Fruit fly (Drosophila melanogaster) S2 (cell line): Measurements from ENCODE around the gene Taf2.

ENCODE experiments used
- CG8478 ChIP-seq: fragments of >200 bp; optimal IDR thresholded peaks from 2 replicates; lab custom pipeline; 2018
- CTCF ChIP-seq, 2 experiments: fragments of >200 bp; optimal IDR thresholded peaks; 2 replicates each; lab custom pipeline; 2018

The Taf2 gene

DNA sequence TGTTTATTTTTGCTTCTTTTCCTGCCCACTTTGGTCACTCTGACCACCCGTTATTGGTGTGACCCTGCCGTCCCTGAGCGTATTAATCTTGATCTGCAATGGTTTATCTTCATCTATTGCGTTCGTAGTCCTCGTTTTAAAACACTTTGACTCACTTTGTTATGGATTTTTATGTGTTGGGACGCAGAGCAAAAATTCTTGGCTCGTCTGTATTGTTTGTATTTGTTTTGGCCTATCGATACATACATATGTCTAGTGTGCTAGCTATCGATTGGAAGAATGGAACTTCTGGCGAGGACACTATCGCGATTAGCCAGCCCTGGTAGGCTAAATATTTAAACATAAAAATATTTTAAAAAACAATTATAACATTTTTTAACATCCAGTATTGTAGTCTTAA is 28.9 kb downstream of the Taf2 start, which contains the start of gene CG10809:
Gene CG10809 (minus strand): TSS at position 266 of the 400 bp plus-strand sequence.
- TF ChIP-seq CTCF (optimal IDR thresholded peaks at IDR 0.05; lab: Kevin White, UChicago) (peak in 1 of 2 experiments; percentile 8), CG8478 (lab: Kevin White, UChicago) (no peak)

DNA sequence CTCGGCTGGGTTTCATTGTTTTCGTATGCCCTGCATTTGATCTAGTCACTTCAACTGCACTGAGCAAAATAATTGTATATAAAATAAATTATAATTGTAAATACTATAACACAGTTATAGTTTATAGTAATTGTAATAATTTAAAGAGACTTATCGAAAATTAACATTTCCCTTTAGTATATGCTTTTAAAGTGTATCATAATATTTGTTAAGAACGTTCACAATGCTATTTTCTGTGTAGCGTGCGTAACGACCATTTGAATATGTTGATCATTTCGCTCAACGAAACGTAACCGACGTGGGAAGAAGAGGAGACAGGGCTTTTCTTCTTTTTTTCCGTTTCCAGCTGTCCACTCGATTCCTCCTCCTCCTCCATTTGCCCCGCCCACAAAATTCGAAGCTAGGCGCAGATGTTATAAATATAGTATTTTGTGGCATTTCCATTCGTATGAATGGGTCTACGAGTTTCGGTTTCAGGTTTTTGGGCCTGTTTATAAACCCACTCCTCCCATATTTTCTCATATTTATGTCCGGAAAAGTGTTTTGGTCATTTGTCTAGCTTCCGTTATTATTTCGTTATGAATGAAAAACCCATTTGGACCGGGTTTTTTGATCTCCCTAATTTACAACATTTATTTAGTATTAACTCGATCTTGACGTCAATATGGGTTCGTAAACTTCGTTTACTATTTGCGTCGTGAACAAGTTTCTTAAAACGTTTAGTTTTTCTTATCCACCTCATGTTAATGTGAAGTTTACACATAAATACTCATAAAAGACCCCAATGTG is 31.9 kb downstream of the Taf2 start:
- no peak for TF ChIP-seq CG8478 (lab: Kevin White, UChicago)
- TF ChIP-seq CTCF (optimal IDR thresholded peaks at IDR 0.05; lab: Kevin White, UChicago): no peak

dm6 chr3L:9855784-9856426 is 32.6 kb downstream of the Taf2 start:
- TF ChIP-seq CG8478 (lab: Kevin White, UChicago) (no peak), CTCF (optimal IDR thresholded peaks at IDR 0.05; lab: Kevin White, UChicago) (no peak)

DNA sequence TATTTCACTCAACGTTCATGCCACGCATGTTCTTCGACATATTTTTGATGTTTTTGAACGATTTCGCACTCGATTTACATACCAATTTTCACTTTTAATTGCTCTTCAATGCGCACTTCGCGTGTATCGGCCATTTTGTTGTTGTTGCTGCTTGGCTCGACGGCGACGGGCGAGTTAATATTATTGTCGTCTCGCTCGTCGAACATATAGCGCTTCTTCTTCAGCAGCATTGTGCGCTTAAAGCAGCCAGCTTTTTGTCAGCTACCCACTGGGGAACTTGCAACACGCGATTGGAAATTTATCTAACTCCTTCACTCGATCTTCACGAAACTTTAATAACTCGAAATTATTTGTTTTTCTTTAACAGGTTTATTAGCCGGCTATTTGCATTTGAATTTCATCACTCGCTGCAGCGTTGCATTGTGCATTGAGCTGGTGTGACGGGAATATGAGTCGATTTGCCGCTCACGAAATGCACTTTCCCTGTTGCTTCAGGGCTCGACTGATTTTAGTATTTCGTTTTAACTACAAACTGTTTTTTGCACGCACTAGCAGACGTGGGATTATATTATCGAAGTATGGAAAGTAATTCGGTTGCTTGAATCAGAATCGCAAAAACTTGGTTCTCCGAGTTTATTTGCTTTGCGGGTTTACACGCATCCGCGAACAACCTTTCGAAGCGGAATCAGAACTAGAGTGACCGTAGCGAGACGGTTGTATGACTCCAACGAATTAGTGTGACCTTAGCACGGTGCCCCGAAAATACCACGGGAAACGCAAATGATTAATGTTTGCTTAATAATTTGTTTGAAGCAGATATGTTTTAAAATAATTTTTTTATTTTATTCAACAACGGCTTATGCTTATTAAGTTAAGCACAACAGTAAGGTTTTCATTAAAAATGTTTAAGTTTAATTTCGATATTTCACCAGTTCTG is 33.6 kb downstream of the Taf2 start, which contains the start of gene RasGAP1:
Gene RasGAP1 (minus strand): TSS at position 703 of the 937 bp plus-strand sequence.
- peak in 1 of 2 experiments; percentile 15 for TF ChIP-seq CTCF (optimal IDR thresholded peaks at IDR 0.05; lab: Kevin White, UChicago)
- TF ChIP-seq CG8478 (lab: Kevin White, UChicago): no peak

- TF ChIP-seq CTCF (optimal IDR thresholded peaks at IDR 0.05; lab: Kevin White, UChicago) (no peak), CG8478 (lab: Kevin White, UChicago) (no peak)
These were observed 34.5 kb downstream of the Taf2 start for dm6 chr3L:9853895-9854470.

DNA sequence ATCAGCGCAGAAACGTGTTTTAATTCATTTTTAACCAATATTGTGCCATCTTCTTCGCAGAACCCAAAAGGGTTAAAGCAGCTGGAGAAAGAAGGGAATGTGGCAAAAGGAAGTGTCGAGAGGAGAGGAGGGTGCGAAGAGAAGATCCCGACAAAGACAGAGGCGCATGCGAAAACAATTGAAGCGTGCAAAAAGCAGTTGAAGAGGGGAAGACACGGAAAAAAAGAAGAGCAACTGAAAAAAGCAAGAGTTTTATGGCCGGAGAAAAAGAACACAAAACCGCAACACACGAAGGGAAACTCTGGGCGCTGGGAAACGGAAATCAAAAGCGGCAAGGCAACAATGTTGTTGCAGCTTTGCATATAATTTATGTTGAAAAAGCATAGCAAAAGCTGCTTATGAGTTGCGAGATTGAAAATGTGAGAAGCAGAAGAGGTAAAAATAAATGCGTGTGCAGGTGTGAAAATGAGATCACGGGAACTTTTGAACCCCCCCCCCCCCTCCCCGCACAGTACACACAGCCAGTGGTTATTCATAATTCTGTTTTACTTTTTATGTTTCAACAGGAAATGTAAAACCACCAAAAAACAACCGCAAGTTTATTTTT is 35.2 kb downstream of the Taf2 start:
- TF ChIP-seq CG8478 (lab: Kevin White, UChicago): no peak
- TF ChIP-seq CTCF (optimal IDR thresholded peaks at IDR 0.05; lab: Kevin White, UChicago): no peak

DNA sequence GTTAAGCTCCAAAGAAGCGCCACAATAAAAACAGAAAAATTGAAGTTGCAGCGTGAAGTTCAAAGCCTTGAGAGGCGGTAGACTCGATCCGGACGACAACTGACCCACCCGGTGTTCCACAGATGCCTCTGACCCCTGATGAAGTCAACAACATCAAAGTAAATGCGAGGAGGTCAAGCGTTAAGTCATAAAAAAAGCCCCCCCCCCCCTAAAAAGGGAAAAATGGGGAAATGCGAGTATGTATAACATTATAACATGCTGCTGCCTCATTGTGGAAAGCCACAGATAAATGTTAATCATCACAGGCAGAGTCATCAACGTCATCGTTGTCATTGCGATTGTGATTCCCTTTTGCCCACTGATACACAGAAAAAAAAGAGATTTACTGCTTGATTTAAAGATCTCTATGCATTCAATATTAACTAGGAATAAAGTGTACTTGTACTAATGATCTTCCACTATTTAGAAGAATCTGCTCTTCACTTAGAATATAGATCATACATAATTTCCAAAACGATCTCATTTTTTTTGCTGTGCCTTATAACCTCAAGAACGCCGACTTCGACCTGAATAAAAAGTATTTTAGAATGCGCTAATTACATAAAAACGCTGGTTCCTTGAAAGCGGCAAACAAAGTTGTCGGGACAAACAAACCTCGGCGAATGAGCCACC is 37.3 kb downstream of the Taf2 start:
- no peak for TF ChIP-seq CG8478 (lab: Kevin White, UChicago)
- TF ChIP-seq CTCF (optimal IDR thresholded peaks at IDR 0.05; lab: Kevin White, UChicago): no peak

DNA sequence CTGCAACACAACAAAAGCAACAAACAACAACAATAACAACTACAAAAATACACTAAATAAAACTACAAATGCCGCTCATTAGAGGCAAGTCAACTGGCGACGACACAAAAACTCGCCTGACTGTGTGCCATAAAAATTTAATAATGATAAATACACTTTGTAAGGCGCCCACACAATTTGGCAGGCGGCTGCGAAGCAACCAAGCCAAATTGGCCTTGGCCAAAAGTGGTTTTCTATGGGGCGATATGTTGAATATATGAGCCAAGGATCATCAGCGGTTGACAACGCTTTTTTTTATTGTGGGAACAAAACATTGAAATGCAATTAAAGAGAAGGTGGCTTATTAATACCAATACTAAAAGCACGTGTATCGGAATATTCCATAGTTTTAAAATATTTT is 38.4 kb downstream of the Taf2 start:
- TF ChIP-seq CTCF (optimal IDR thresholded peaks at IDR 0.05; lab: Kevin White, UChicago) (no peak), CG8478 (lab: Kevin White, UChicago) (no peak)

- no peak for TF ChIP-seq CTCF (optimal IDR thresholded peaks at IDR 0.05; lab: Kevin White, UChicago)
- TF ChIP-seq CG8478 (lab: Kevin White, UChicago): no peak
These were observed 39.7 kb downstream of the Taf2 start for dm6 chr3L:9848744-9849143.

DNA sequence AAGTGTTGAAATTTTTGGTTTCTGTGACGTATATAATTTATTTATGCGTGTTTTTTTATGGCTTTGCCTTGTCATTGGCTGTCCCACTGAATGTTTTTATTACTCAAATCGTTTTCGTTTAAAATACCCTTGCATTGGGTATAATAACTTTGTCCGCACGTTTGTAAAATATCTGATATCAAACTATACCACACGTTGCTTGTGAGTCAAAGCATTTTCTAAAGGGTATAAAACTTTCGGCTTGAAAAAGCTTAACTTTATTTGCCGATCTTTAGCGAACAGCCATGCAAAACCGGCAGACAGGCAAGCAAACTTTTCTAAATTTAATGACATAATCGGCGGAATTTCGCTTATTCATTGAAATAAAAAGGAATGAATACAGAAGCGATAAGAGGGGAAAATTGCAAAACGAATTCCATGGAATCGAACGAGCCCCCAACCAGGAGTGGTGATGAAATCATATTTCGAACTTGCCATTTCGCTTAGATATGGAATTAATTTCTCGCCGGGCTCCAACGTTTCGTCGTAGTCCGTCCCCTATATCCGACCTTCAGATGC is 41.0 kb downstream of the Taf2 start:
- TF ChIP-seq CTCF (optimal IDR thresholded peaks at IDR 0.05; lab: Kevin White, UChicago): no peak
- TF ChIP-seq CG8478 (lab: Kevin White, UChicago): no peak

DNA sequence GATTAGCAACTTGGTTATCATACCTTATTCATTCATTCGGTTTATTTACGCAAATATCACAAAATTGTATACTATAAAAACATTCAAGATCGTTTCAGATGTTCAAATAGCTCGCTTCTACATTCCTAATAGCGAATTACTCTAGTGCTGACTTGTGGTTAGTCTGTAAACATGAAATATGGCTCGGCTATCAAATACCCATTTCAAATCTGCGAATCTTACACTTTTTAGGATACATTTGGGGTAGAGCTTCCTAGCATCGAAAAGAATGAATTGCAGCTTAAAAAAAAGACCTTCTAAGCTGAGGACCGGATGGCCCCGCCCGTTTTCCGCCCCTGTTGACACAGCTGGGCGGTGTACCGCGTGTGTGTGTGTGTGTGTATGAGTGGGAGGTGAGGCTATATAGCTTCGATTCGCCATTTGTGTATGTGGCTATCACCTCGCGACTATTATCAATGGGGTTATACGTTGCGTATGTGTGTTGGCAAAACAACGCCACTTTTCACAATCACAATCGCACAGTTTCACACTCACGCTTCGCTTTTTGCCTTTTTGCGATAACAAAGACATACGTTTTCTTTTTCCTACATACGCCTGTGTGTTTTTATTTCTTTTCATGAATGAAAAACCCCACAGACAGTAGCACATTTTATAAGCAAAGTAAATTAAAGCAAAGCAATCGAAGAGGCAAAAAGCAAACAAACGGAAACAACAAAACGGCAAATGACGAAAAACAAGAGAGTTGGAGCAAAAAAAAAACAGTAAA is 41.7 kb downstream of the Taf2 start:
- TF ChIP-seq CG8478 (lab: Kevin White, UChicago) (no peak), CTCF (optimal IDR thresholded peaks at IDR 0.05; lab: Kevin White, UChicago) (no peak)

DNA sequence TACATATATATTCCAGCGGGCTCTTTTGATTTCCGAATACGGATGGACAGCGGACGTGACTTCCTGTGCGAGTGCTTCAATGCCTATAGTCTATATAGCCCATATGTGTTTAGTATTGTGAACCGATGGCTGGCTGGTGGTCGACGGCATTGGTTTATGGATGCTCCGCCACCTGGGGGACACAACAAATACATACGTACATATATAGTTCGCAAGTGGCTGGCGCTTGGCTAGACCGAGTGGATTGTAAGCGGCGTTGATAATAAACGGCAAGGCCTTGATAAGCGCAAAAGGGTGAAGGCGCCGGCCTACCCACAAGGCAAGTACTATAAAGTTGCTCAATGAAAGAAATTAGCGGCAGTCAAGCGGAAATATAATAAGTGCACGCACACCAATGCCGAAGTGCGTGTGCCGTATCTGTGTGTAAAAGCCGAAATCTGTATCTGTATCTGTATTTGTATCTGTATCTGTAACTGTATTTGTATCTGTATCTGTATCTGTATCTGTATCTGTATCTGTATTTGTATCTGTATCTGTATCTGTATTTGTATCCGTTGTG is 42.4 kb downstream of the Taf2 start:
- no peak for TF ChIP-seq CG8478 (lab: Kevin White, UChicago)
- TF ChIP-seq CTCF (optimal IDR thresholded peaks at IDR 0.05; lab: Kevin White, UChicago): no peak
